Worm (Caenorhabditis elegans) whole organism, L3 larva: ENCODE measurements around the gene F38B7.3.

Experiments
- ceh-9 ChIP-seq: sonication (generic microtip); optimal IDR thresholded peaks from 2 replicates; lab custom pipeline; 2018; ENCODE audit warnings: missing biosample characterization, missing genetic modification characterization
- pha-4 ChIP-seq: fragments of 150-350 bp; optimal IDR thresholded peaks from 2 replicates; lab custom pipeline; 2014; ENCODE audit warnings: missing biosample characterization, missing genetic modification reagents, missing genetic modification characterization
- unc-62 ChIP-seq: fragments of 150-350 bp; sonication (generic microtip); optimal IDR thresholded peaks from 4 replicates; lab custom pipeline; 2014; ENCODE audit warnings: missing biosample characterization, missing genetic modification reagents, missing genetic modification characterization
- zag-1 ChIP-seq: fragments of 150-350 bp; optimal IDR thresholded peaks from 2 replicates; lab custom pipeline; 2014; ENCODE audit warnings: missing biosample characterization, missing genetic modification characterization

- TF ChIP-seq ceh-9 (tag; lab: Kevin White, UChicago) (no peak), unc-62 (GFP tag; lab: Kevin White, UChicago) (no peak), pha-4 (tag; lab: Kevin White, UChicago) (no peak), zag-1 (tag; lab: Kevin White, UChicago) (no peak)
Measured at ce11 chrV:11533365-11533949, 15.4 kb upstream of the F38B7.3 start.
